Worm (Caenorhabditis elegans) whole organism, L2 larva: Measurements from ENCODE around the gene Y57G11B.2.

ENCODE experiments used
- F13H6.1 ChIP-seq: sonication (generic microtip); optimal IDR thresholded peaks from 2 replicates; lab custom pipeline; 2016; ENCODE audit warnings: missing genetic modification characterization, missing compliant biosample characterization
- R02D3.7 ChIP-seq: fragments of 150-350 bp; optimal IDR thresholded peaks from 2 replicates; lab custom pipeline; 2014; ENCODE audit warnings: missing biosample characterization, missing genetic modification characterization
- Y55F3AM.14 ChIP-seq: fragments of 200-800 bp; sonication (Bioruptor generic); optimal IDR thresholded peaks from 2 replicates; lab custom pipeline; 2018; ENCODE audit warnings: mild to moderate bottlenecking, missing genetic modification characterization, missing compliant biosample characterization
- alr-1 ChIP-seq: fragments of 150-350 bp; optimal IDR thresholded peaks from 2 replicates; lab custom pipeline; 2014; ENCODE audit warnings: missing biosample characterization, missing genetic modification characterization
- aly-2 ChIP-seq: fragments of 150-350 bp; optimal IDR thresholded peaks from 2 replicates; lab custom pipeline; 2014; ENCODE audit warnings: missing biosample characterization, missing genetic modification characterization
- ama-1 ChIP-seq: fragments of 150-350 bp; optimal IDR thresholded peaks from 2 replicates; lab custom pipeline; 2018; ENCODE audit warnings: inconsistent platforms
- blmp-1 ChIP-seq: sonication (generic microtip); optimal IDR thresholded peaks from 2 replicates; lab custom pipeline; 2017; ENCODE audit warnings: missing genetic modification characterization, mild to moderate bottlenecking, missing compliant biosample characterization, antibody characterized with exemption, moderate library complexity; ENCODE audit not compliant: insufficient read depth
- ceh-16 ChIP-seq: fragments of 150-350 bp; optimal IDR thresholded peaks from 2 replicates; lab custom pipeline; 2014; ENCODE audit warnings: missing biosample characterization, missing genetic modification characterization
- ceh-82 ChIP-seq: fragments of 150-350 bp; optimal IDR thresholded peaks from 2 replicates; lab custom pipeline; 2014; ENCODE audit warnings: missing biosample characterization, missing genetic modification characterization
- crh-2 ChIP-seq: sonication (generic microtip); optimal IDR thresholded peaks from 2 replicates; lab custom pipeline; 2017; ENCODE audit warnings: missing biosample characterization, missing genetic modification characterization
- dmd-4 ChIP-seq: sonication (generic microtip); optimal IDR thresholded peaks from 2 replicates; lab custom pipeline; 2017; ENCODE audit warnings: missing biosample characterization, missing genetic modification characterization
- egl-27 ChIP-seq: sonication (generic microtip); optimal IDR thresholded peaks from 3 replicates; lab custom pipeline; 2017; ENCODE audit warnings: missing biosample characterization, missing genetic modification reagents, missing genetic modification characterization
- elt-3 ChIP-seq: sonication (generic microtip); optimal IDR thresholded peaks from 2 replicates; lab custom pipeline; 2017; ENCODE audit warnings: missing biosample characterization, missing genetic modification characterization
- fos-1 ChIP-seq: fragments of 150-350 bp; optimal IDR thresholded peaks from 2 replicates; lab custom pipeline; 2014; ENCODE audit warnings: missing biosample characterization, missing genetic modification characterization
- gmeb-1 ChIP-seq: fragments of 150-350 bp; optimal IDR thresholded peaks from 2 replicates; lab custom pipeline; 2014; ENCODE audit warnings: missing biosample characterization, missing genetic modification characterization
- lin-11 ChIP-seq: fragments of 150-350 bp; sonication (generic microtip); optimal IDR thresholded peaks from 2 replicates; lab custom pipeline; 2014; ENCODE audit warnings: missing biosample characterization, missing genetic modification characterization, inconsistent platforms, mixed read lengths
- lin-13 ChIP-seq: fragments of 150-350 bp; optimal IDR thresholded peaks from 2 replicates; lab custom pipeline; 2014; ENCODE audit warnings: missing biosample characterization, missing genetic modification reagents, missing genetic modification characterization
- lin-39 ChIP-seq: fragments of 150-350 bp; optimal IDR thresholded peaks from 2 replicates; lab custom pipeline; 2014; ENCODE audit warnings: missing biosample characterization, missing genetic modification reagents, missing genetic modification characterization
- lsy-2 ChIP-seq, 2 experiments: fragments of 150-350 bp in 1 of 2; sonication (generic microtip) in 1 of 2; optimal IDR thresholded peaks; 2 replicates each; lab custom pipeline; 2014 to 2017; ENCODE audit warnings: missing biosample characterization in 2 of 2, missing genetic modification characterization in 2 of 2
- mab-5 ChIP-seq: fragments of 150-350 bp; optimal IDR thresholded peaks from 2 replicates; lab custom pipeline; 2014; ENCODE audit warnings: missing biosample characterization, missing genetic modification characterization
- mbf-1 ChIP-seq: sonication (generic microtip); optimal IDR thresholded peaks from 2 replicates; lab custom pipeline; 2017; ENCODE audit warnings: missing biosample characterization, missing genetic modification characterization
- mdl-1 ChIP-seq, 2 experiments: fragments of 150-350 bp in 1 of 2; sonication (generic microtip) in 1 of 2; optimal IDR thresholded peaks; 2 replicates each; lab custom pipeline; 2017; ENCODE audit warnings: missing biosample characterization in 2 of 2, missing genetic modification characterization in 2 of 2
- nhr-10 ChIP-seq: sonication (generic microtip); optimal IDR thresholded peaks from 2 replicates; lab custom pipeline; 2017; ENCODE audit warnings: missing biosample characterization, missing genetic modification characterization
- nhr-11 ChIP-seq: fragments of 150-350 bp; optimal IDR thresholded peaks from 2 replicates; lab custom pipeline; 2014; ENCODE audit warnings: missing biosample characterization, missing genetic modification characterization
- nhr-12 ChIP-seq: fragments of 150-350 bp; optimal IDR thresholded peaks from 2 replicates; lab custom pipeline; 2014; ENCODE audit warnings: missing biosample characterization, missing genetic modification characterization
- nhr-129 ChIP-seq: fragments of 150-350 bp; optimal IDR thresholded peaks from 2 replicates; lab custom pipeline; 2014; ENCODE audit warnings: missing biosample characterization, missing genetic modification characterization
- nhr-21 ChIP-seq: fragments of 150-350 bp; optimal IDR thresholded peaks from 2 replicates; lab custom pipeline; 2014; ENCODE audit warnings: missing biosample characterization, missing genetic modification characterization
- nhr-23 ChIP-seq: fragments of 150-350 bp; optimal IDR thresholded peaks from 2 replicates; lab custom pipeline; 2014; ENCODE audit warnings: missing biosample characterization, missing genetic modification reagents, missing genetic modification characterization
- nhr-25 ChIP-seq: fragments of 150-350 bp; sonication (generic microtip); optimal IDR thresholded peaks from 3 replicates; lab custom pipeline; 2014; ENCODE audit warnings: missing biosample characterization, missing genetic modification characterization
- nhr-6 ChIP-seq: fragments of 150-350 bp; optimal IDR thresholded peaks from 2 replicates; lab custom pipeline; 2014; ENCODE audit warnings: missing biosample characterization, missing genetic modification characterization
- sem-4 ChIP-seq: fragments of 150-350 bp; optimal IDR thresholded peaks from 2 replicates; lab custom pipeline; 2014; ENCODE audit warnings: missing biosample characterization, missing genetic modification reagents, missing genetic modification characterization
- snpc-4 ChIP-seq: fragments of 150-350 bp; optimal IDR thresholded peaks from 2 replicates; lab custom pipeline; 2014; ENCODE audit warnings: missing biosample characterization, missing genetic modification characterization
- unc-55 ChIP-seq: fragments of 150-350 bp; sonication (generic microtip); optimal IDR thresholded peaks from 3 replicates; lab custom pipeline; 2014; ENCODE audit warnings: missing biosample characterization, missing genetic modification reagents, missing genetic modification characterization
- unc-62 ChIP-seq: fragments of 150-350 bp; optimal IDR thresholded peaks from 2 replicates; lab custom pipeline; 2014; ENCODE audit warnings: missing biosample characterization, missing genetic modification reagents, missing genetic modification characterization
- zag-1 ChIP-seq: fragments of 150-350 bp; optimal IDR thresholded peaks from 2 replicates; lab custom pipeline; 2014; ENCODE audit warnings: missing biosample characterization, missing genetic modification characterization
- ztf-1 ChIP-seq: fragments of 200-800 bp; sonication (Bioruptor generic); conservative IDR thresholded peaks from 2 replicates; pipeline ENCODE4 v1.3.6; 2022; ENCODE audit warnings: missing genetic modification characterization, missing compliant biosample characterization
- ztf-11 ChIP-seq: sonication (generic microtip); optimal IDR thresholded peaks from 2 replicates; lab custom pipeline; 2017; ENCODE audit warnings: missing biosample characterization, missing genetic modification characterization
- ztf-4 ChIP-seq: fragments of 150-350 bp; optimal IDR thresholded peaks from 2 replicates; lab custom pipeline; 2014; ENCODE audit warnings: missing biosample characterization, missing genetic modification characterization

Y57G11B.2 gene

DNA sequence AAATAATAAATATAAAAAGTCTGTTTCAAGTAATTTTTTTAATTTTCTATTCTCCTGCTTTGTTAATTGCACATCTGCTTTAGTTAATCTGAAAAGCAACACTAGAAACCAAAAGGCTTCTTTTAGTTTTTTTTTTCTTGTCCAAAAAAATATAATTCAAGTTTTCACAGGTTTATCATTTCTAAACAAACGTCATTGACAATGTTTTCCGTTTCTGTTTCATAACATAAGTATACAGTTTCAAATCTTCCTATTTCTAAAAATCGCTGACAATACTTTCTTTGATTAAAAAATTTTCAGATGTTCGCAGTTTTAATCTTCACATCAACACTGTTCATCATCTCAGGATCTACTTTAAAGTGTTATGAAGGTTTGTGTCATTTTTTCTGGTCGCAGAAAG, at the start of gene Y57G11B.2:
Gene Y57G11B.2 (plus strand): TSS at position 301 of the 400 bp plus-strand sequence.
- no peak for TF ChIP-seq mbf-1
- TF ChIP-seq nhr-12 (tag; lab: Kevin White, UChicago), result no peak
- no peak for TF ChIP-seq crh-2
- TF ChIP-seq nhr-11 (tag; lab: Kevin White, UChicago), result no peak
- no peak for TF ChIP-seq lin-39 (tag; lab: Kevin White, UChicago)
- no peak for TF ChIP-seq ztf-1 (GFP tag; lab: Robert Waterston, UW)
- TF ChIP-seq nhr-10, result no peak

DNA sequence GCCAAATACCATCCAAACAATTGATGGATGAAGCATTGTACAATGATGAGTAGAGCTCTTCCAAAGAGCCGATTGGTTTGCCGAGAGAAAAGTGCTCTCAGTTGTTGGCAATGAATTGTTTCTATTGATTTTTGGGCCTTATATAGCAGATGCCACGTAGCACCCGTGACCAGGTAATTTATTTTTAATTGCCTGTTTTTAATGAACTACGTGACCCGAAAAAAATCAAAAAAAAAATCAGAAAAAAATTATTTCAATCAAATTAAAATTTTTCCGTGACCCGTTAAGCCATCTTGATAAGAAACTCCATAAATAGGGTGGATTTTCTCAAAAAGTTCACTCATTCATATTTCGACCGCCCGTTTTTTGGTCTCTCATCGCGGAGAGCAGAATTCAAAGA, 45.7 kb upstream of the Y57G11B.2 start, which contains the start of the genes Y57G11A.2 and T27E7.1:
Gene Y57G11A.2 (minus strand): TSS at position 101 of the 400 bp plus-strand sequence.
Gene T27E7.1 (plus strand): TSS at position 337 of the 400 bp plus-strand sequence.
- no peak for TF ChIP-seq ceh-16 (tag; lab: Kevin White, UChicago)
- no peak for TF ChIP-seq nhr-11 (tag; lab: Kevin White, UChicago)
- no peak for TF ChIP-seq unc-62 (GFP tag; lab: Kevin White, UChicago)
- TF ChIP-seq, all 48 proteins: peak for 0

DNA sequence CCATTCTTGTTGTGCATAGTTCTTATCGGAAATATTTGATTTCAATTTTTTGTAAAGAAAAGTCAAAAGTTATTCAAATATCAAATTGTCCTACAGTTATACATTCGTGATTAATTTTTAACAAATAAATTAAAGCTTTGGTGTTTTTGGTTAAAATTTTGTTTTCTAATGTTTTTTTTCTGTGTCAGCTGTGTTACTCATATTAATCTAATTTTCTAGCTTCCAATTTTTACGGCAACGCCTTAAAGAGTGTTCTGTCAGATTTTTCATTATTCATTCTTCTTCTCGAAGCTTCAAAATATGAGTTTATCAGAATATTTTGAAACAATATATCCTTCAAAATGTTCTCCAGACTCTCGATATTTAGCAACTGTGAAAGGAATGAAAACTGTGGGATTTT, 41.6 kb upstream of the Y57G11B.2 start, which contains the start of gene srh-63:
Gene srh-63 (plus strand): TSS at position 301 of the 400 bp plus-strand sequence.
- TF ChIP-seq ztf-1 (GFP tag; lab: Robert Waterston, UW), result no peak
- no peak for TF ChIP-seq ceh-82
- TF ChIP-seq gmeb-1 (tag; lab: Kevin White, UChicago), result no peak
- TF ChIP-seq mbf-1, result no peak

DNA sequence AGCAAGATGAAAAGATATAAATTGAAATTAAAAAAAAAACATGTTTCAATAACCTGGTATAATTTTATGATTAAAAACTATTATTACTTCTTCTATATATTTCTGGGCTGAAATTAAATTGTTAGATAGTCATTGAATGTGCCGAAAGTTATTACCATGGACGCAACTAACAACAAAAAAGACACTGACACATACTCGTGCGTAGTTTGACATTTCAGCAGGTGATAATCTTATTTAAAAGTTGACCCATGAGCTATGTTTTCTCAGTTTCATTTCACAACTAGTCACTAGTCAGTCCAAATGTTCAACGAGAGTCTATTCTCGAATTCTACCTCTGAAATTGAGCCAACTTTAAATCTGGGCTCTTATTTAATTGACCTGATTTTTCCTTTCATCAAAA, 36.4 kb upstream of the Y57G11B.2 start, which contains the start of gene T27E7.3:
Gene T27E7.3 (plus strand): TSS at position 301 of the 400 bp plus-strand sequence.
- TF ChIP-seq mbf-1 (no peak), ama-1 (lab: Kevin White, UChicago) (no peak), egl-27 (tag; lab: Kevin White, UChicago) (no peak), ztf-4 (tag; lab: Kevin White, UChicago) (no peak), nhr-6 (tag; lab: Kevin White, UChicago) (no peak), zag-1 (tag; lab: Kevin White, UChicago) (no peak), fos-1 (tag; lab: Kevin White, UChicago) (no peak), lin-13 (GFP tag; lab: Kevin White, UChicago) (no peak), nhr-23 (no peak), R02D3.7 (tag; lab: Kevin White, UChicago) (no peak)

DNA sequence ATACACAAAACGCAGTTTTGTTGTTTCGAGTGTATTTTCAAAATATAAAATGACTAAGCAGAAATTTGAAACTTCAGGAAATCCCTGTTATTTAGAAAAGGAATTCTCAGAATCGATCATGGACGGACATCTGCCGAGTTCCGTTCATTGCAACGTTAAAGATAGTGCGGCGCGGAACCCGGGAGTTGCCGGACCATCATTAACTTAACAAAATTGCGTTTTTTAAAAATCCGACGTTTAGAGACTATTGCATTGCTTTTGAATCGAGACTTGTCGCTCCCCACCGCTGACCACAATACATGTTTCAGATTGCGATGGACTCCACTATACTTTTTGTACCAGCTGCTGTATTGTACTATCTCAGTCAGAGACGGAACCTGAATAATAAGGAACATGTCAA, 35.1 kb upstream of the Y57G11B.2 start:
- no peak for TF ChIP-seq lsy-2 (tag; optimal IDR thresholded peaks at IDR 0.05; lab: Kevin White, UChicago)
- TF ChIP-seq mdl-1 (tag; optimal IDR thresholded peaks at IDR 0.05; lab: Kevin White, UChicago), result no peak
- no peak for TF ChIP-seq ztf-11 (tag; lab: Kevin White, UChicago)
- no peak for TF ChIP-seq Y55F3AM.14
- no peak for TF ChIP-seq mab-5 (tag; lab: Kevin White, UChicago)
- no peak for TF ChIP-seq nhr-21

- no peak for TF ChIP-seq nhr-21
- no peak for TF ChIP-seq lsy-2 (tag; optimal IDR thresholded peaks at IDR 0.05; lab: Kevin White, UChicago)
- peak; percentile 13 for TF ChIP-seq nhr-129
Observed at ce11 chrIV:14532366-14532765, 32.8 kb upstream of the Y57G11B.2 start.

ce11 chrIV:14534967-14535366, 30.2 kb upstream of the Y57G11B.2 start, which contains the start of gene T27E7.4:
TSS of gene T27E7.4 (minus strand) at chrIV:14535067.
- TF ChIP-seq snpc-4 (tag; lab: Kevin White, UChicago), result no peak
- TF ChIP-seq unc-55 (GFP tag; lab: Kevin White, UChicago), result no peak
- no peak for TF ChIP-seq ztf-4 (tag; lab: Kevin White, UChicago)
- no peak for TF ChIP-seq Y55F3AM.14
- TF ChIP-seq nhr-25 (tag; lab: Kevin White, UChicago), result no peak
- TF ChIP-seq lsy-2 (tag; optimal IDR thresholded peaks at IDR 0.05; lab: Kevin White, UChicago), result no peak
- no peak for TF ChIP-seq alr-1 (tag; lab: Kevin White, UChicago)
- TF ChIP-seq sem-4 (tag; lab: Kevin White, UChicago), result no peak
- no peak for TF ChIP-seq elt-3 (tag; lab: Kevin White, UChicago)
- no peak for TF ChIP-seq dmd-4
- TF ChIP-seq nhr-6 (tag; lab: Kevin White, UChicago), result no peak
- TF ChIP-seq crh-2, result no peak
- no peak for TF ChIP-seq lin-11 (tag; lab: Kevin White, UChicago)
- TF ChIP-seq blmp-1, result no peak
- no peak for TF ChIP-seq mab-5 (tag; lab: Kevin White, UChicago)
- TF ChIP-seq ceh-82, result no peak
- TF ChIP-seq F13H6.1, result no peak
- TF ChIP-seq gmeb-1 (tag; lab: Kevin White, UChicago), result no peak
- no peak for TF ChIP-seq egl-27 (tag; lab: Kevin White, UChicago)
- no peak for TF ChIP-seq aly-2
